In the genomic region with DNA sequence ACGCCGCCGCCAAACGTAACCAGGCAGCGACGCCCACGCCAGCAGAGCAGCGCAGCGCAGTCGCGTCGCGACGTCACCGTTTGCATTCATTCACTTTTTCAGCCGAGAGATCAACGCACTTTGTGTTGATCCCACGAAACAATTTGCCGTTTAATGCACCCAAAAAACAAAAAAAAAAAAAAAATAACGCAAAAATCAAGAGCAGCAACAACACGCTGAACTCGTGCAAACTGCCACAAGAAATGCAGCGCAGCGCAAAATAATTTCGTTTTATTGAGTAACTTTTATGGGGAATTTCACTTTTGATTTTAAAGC, we compare ENCODE assay signal across 5 fruit fly cellular contexts.
TF ChIP-seq lines count a peak whose summit lies in the region.

No protein-coding gene starts in this region.

- TF ChIP-seq CTCF in whole organism, embryonic (GFP tag; optimal IDR thresholded peaks at IDR 0.05; lab: Kevin White, UChicago): no peak

TF ChIP-seq in whole organism, 6 proteins besides CTCF, POLR2A, EP300 and RAD21:
- TF ChIP-seq psq (optimal IDR thresholded peaks at IDR 0.05; lab: Kevin White, UChicago): no peak
- no peak for TF ChIP-seq CG8478 (optimal IDR thresholded peaks at IDR 0.05; lab: Kevin White, UChicago)
- TF ChIP-seq EcR (GFP tag; optimal IDR thresholded peaks at IDR 0.05; lab: Kevin White, UChicago): peak; percentile 43 to 81
- no peak for TF ChIP-seq usp (GFP tag; optimal IDR thresholded peaks at IDR 0.05; lab: Kevin White, UChicago)
- TF ChIP-seq Dll (optimal IDR thresholded peaks at IDR 0.05; lab: Kevin White, UChicago): no peak
- TF ChIP-seq pan (optimal IDR thresholded peaks at IDR 0.05; lab: Kevin White, UChicago): no peak

TF ChIP-seq in whole organism, adult, 20 proteins besides CTCF, POLR2A, EP300 and RAD21:
- no peak for TF ChIP-seq CG5204 (GFP tag; optimal IDR thresholded peaks at IDR 0.05; lab: Kevin White, UChicago)
- TF ChIP-seq tj (GFP tag; optimal IDR thresholded peaks at IDR 0.05; lab: Kevin White, UChicago): peak; percentile 66

TF ChIP-seq in whole organism, embryonic, 481 proteins besides CTCF, POLR2A, EP300 and RAD21:
- no peak for TF ChIP-seq row (GFP tag; IDR thresholded peaks at IDR 0.05; lab: Robert Waterston, UW)
- 0 out of 2 replicates have a peak, but pooled peaks have one; percentile 28 for TF ChIP-seq CG11247 (GFP tag; IDR thresholded peaks at IDR 0.05; lab: Robert Waterston, UW)
- no peak for TF ChIP-seq dysf (GFP tag; IDR thresholded peaks at IDR 0.05; lab: Robert Waterston, UW)

TF ChIP-seq in whole organism, prepupa, 60 proteins besides CTCF, POLR2A, EP300 and RAD21:
- TF ChIP-seq CG6854 (GFP tag; optimal IDR thresholded peaks at IDR 0.05; lab: Kevin White, UChicago) (no peak), svp (GFP tag; lab: Kevin White, UChicago) (peak; percentile 79), vri (GFP tag; optimal IDR thresholded peaks at IDR 0.05; lab: Kevin White, UChicago) (peak; percentile 55), Lpt (GFP tag; optimal IDR thresholded peaks at IDR 0.05; lab: Kevin White, UChicago) (no peak), CG3919 (GFP tag; optimal IDR thresholded peaks at IDR 0.05; lab: Kevin White, UChicago) (no peak), cyc (GFP tag; optimal IDR thresholded peaks at IDR 0.05; lab: Kevin White, UChicago) (no peak)
TF ChIP-seq in whole organism, prepupa: peak in this region for 2.

TF ChIP-seq in whole organism, wandering third instar larva, 38 proteins besides CTCF, POLR2A, EP300 and RAD21:
- TF ChIP-seq woc (GFP tag; optimal IDR thresholded peaks at IDR 0.05; lab: Kevin White, UChicago) (no peak), Rel (GFP tag; optimal IDR thresholded peaks at IDR 0.05; lab: Kevin White, UChicago) (no peak), Rel (tag; optimal IDR thresholded peaks at IDR 0.05; lab: Kevin White, UChicago) (peak; percentile 79)
